Worm (Caenorhabditis elegans) whole organism, late embryonic: ENCODE measurements around the gene stdh-4.

ENCODE experiments used
- C08G9.2 ChIP-seq: sonication (generic microtip); optimal IDR thresholded peaks from 2 replicates; lab custom pipeline; 2016; ENCODE audit warnings: mild to moderate bottlenecking, missing genetic modification characterization, moderate library complexity, missing compliant biosample characterization
- F13H6.1 ChIP-seq: sonication (generic microtip); optimal IDR thresholded peaks from 2 replicates; lab custom pipeline; 2016; ENCODE audit warnings: missing genetic modification characterization, missing compliant biosample characterization
- ceh-45 ChIP-seq: fragments of 200-800 bp; sonication (Bioruptor generic); IDR thresholded peaks from 2 replicates; pipeline ENCODE4 v1.3.6; 2022; ENCODE audit warnings: missing genetic modification reagents, missing genetic modification characterization, missing compliant biosample characterization
- hlh-13 ChIP-seq: fragments of 200-800 bp; sonication (Bioruptor generic); optimal IDR thresholded peaks from 2 replicates; lab custom pipeline; 2018; ENCODE audit warnings: mild to moderate bottlenecking, missing genetic modification characterization, missing compliant biosample characterization
- lin-11 ChIP-seq: fragments of 200-800 bp; sonication (Bioruptor generic); optimal IDR thresholded peaks from 2 replicates; lab custom pipeline; 2018; ENCODE audit warnings: mild to moderate bottlenecking, missing genetic modification characterization, missing compliant biosample characterization
- nfya-1 ChIP-seq: sonication (generic microtip); optimal IDR thresholded peaks from 2 replicates; lab custom pipeline; 2017; ENCODE audit warnings: missing genetic modification characterization, mild to moderate bottlenecking, missing compliant biosample characterization, antibody characterized with exemption, moderate library complexity
- nhr-11 ChIP-seq: fragments of 150-350 bp; optimal IDR thresholded peaks from 2 replicates; lab custom pipeline; 2014; ENCODE audit warnings: missing biosample characterization, missing genetic modification characterization
- pat-9 ChIP-seq: fragments of 200-800 bp; sonication (Bioruptor generic); optimal IDR thresholded peaks from 2 replicates; lab custom pipeline; 2018; ENCODE audit warnings: mild to moderate bottlenecking, missing genetic modification characterization, moderate library complexity, missing compliant biosample characterization
- pha-4 ChIP-seq: fragments of 150-350 bp; optimal IDR thresholded peaks from 2 replicates; lab custom pipeline; 2018; ENCODE audit warnings: missing biosample characterization, missing genetic modification reagents, missing genetic modification characterization
- rnt-1 ChIP-seq: sonication (generic microtip); optimal IDR thresholded peaks from 2 replicates; lab custom pipeline; 2016; ENCODE audit warnings: missing genetic modification characterization, missing compliant biosample characterization
- syd-9 ChIP-seq: sonication (generic microtip); optimal IDR thresholded peaks from 2 replicates; lab custom pipeline; 2016; ENCODE audit warnings: mild to moderate bottlenecking, missing genetic modification characterization, moderate library complexity, missing compliant biosample characterization

DNA sequence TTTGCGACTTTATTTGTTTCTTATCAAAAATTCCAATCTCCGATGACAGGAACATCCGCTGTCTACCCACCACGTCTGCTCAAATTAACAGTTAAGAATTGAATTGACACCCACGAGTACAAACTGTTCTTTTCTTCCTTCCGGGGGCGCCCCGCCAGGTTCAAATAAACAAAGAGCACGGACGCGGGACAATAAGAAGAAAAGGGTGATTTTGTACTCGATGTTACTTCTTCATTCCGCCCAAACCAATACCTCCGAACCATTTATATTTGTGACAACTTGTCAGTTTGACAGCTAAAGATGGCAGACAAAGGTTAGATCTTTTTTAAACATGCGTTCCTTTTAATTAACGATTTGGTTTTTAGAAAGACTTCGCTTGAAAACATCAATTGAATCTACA lies 23.3 kb upstream of the stdh-4 start, which contains the start of gene otpl-6:
- TF ChIP-seq lin-11 (tag; lab: Kevin White, UChicago): no peak
- TF ChIP-seq hlh-13 (GFP tag; lab: Kevin White, UChicago): no peak
- TF ChIP-seq syd-9: no peak
- no peak for TF ChIP-seq pha-4 (tag; lab: Kevin White, UChicago)
- TF ChIP-seq C08G9.2 (tag; lab: Kevin White, UChicago): no peak
- no peak for TF ChIP-seq nhr-11
- no peak for TF ChIP-seq nfya-1 (tag; lab: Kevin White, UChicago)
- TF ChIP-seq pat-9 (tag; lab: Kevin White, UChicago): no peak
- no peak for TF ChIP-seq F13H6.1 (tag; lab: Kevin White, UChicago)
- no peak for TF ChIP-seq rnt-1 (tag; lab: Kevin White, UChicago)
- TF ChIP-seq ceh-45: no peak
